Worm (Caenorhabditis elegans) whole organism, L1 larva: ENCODE measurements around the gene gst-26.

ENCODE experiments used
- C04F5.9 ChIP-seq: sonication (generic microtip); optimal IDR thresholded peaks from 2 replicates; lab custom pipeline; 2016; ENCODE audit warnings: missing genetic modification characterization, missing compliant biosample characterization
- C16A3.4 ChIP-seq: fragments of 150-350 bp; optimal IDR thresholded peaks from 2 replicates; lab custom pipeline; 2014; ENCODE audit warnings: missing biosample characterization, missing genetic modification characterization
- C34B4.2 ChIP-seq: sonication (generic microtip); optimal IDR thresholded peaks from 2 replicates; lab custom pipeline; 2017; ENCODE audit warnings: mild to moderate bottlenecking, missing genetic modification characterization, missing compliant biosample characterization
- F16B12.6 ChIP-seq: fragments of 150-350 bp; optimal IDR thresholded peaks from 2 replicates; lab custom pipeline; 2014; ENCODE audit warnings: missing biosample characterization, missing genetic modification characterization
- aha-1 ChIP-seq: fragments of 150-350 bp; optimal IDR thresholded peaks from 2 replicates; lab custom pipeline; 2014; ENCODE audit warnings: missing biosample characterization, missing genetic modification characterization
- alr-1 ChIP-seq: fragments of 200-800 bp; sonication (Bioruptor generic); optimal IDR thresholded peaks from 2 replicates; lab custom pipeline; 2018; ENCODE audit warnings: borderline replicate concordance, mild to moderate bottlenecking, missing genetic modification characterization, missing compliant biosample characterization
- blmp-1 ChIP-seq: fragments of 150-350 bp; optimal IDR thresholded peaks from 2 replicates; lab custom pipeline; 2014; ENCODE audit warnings: missing biosample characterization, missing genetic modification characterization
- ceh-63 ChIP-seq: fragments of 200-800 bp; sonication (Bioruptor generic); optimal IDR thresholded peaks from 2 replicates; lab custom pipeline; 2018; ENCODE audit warnings: mild to moderate bottlenecking, missing genetic modification characterization, missing compliant biosample characterization
- ceh-82 ChIP-seq, 3 experiments: fragments of 150-350 bp in 1 of 3; sonication (generic microtip) in 2 of 3; optimal IDR thresholded peaks; 2 replicates each; lab custom pipeline; 2014 to 2017; ENCODE audit warnings: missing biosample characterization in 3 of 3, missing genetic modification characterization in 3 of 3
- ceh-88 ChIP-seq: fragments of 200-800 bp; sonication (Bioruptor generic); IDR thresholded peaks from 2 replicates; pipeline ENCODE4 v1.3.6; 2022; ENCODE audit warnings: missing genetic modification characterization, missing compliant biosample characterization
- ceh-90 ChIP-seq: sonication (generic microtip); optimal IDR thresholded peaks from 2 replicates; lab custom pipeline; 2016; ENCODE audit warnings: missing genetic modification characterization, missing compliant biosample characterization
- ces-1 ChIP-seq: fragments of 150-350 bp; optimal IDR thresholded peaks from 2 replicates; lab custom pipeline; 2014; ENCODE audit warnings: missing biosample characterization, missing genetic modification reagents, missing genetic modification characterization
- efl-1 ChIP-seq, 4 experiments: fragments of 150-350 bp; optimal IDR thresholded peaks in 3 of 4; peaks in 1 of 4; 1 replicate in 1 of 4; 2 replicates in 3 of 4; lab custom pipeline; 2014; ENCODE audit warnings: missing biosample characterization in 2 of 4, missing genetic modification characterization in 2 of 4, missing genetic modification reagents in 2 of 4
- efl-3 ChIP-seq: fragments of 200-800 bp; sonication (Bioruptor generic); optimal IDR thresholded peaks from 2 replicates; lab custom pipeline; 2018; ENCODE audit warnings: mild to moderate bottlenecking, missing genetic modification characterization, missing compliant biosample characterization
- elt-2 ChIP-seq: sonication (generic microtip); optimal IDR thresholded peaks from 2 replicates; lab custom pipeline; 2016; ENCODE audit warnings: missing genetic modification characterization, mild to moderate bottlenecking, inconsistent platforms, missing compliant biosample characterization, missing genetic modification reagents
- elt-3 ChIP-seq, 6 experiments: fragments of 150-350 bp in 1 of 6; sonication (generic microtip); optimal IDR thresholded peaks; 2 replicates each; lab custom pipeline; 2017 to 2018; ENCODE audit warnings: missing biosample characterization in 6 of 6, missing genetic modification characterization in 6 of 6, inconsistent platforms in 1 of 6
- ets-5 ChIP-seq: fragments of 200-800 bp; sonication (Bioruptor generic); IDR thresholded peaks from 2 replicates; pipeline ENCODE4 v1.3.6; 2022; ENCODE audit warnings: missing genetic modification characterization, missing compliant biosample characterization
- fkh-10 ChIP-seq: sonication (generic microtip); optimal IDR thresholded peaks from 2 replicates; lab custom pipeline; 2017; ENCODE audit warnings: missing biosample characterization, missing genetic modification reagents, missing genetic modification characterization
- hlh-17 ChIP-seq: fragments of 200-800 bp; sonication (Bioruptor generic); optimal IDR thresholded peaks from 2 replicates; lab custom pipeline; 2018; ENCODE audit warnings: missing genetic modification characterization, mild to moderate bottlenecking, missing compliant biosample characterization, moderate library complexity, borderline replicate concordance
- hpl-2 ChIP-seq: fragments of 150-350 bp; optimal IDR thresholded peaks from 2 replicates; lab custom pipeline; 2014; ENCODE audit warnings: missing biosample characterization, missing genetic modification reagents, missing genetic modification characterization
- isw-1 ChIP-seq: fragments of 200-800 bp; sonication (Bioruptor generic); IDR thresholded peaks from 2 replicates; pipeline ENCODE4 v1.3.6; 2022; ENCODE audit warnings: missing genetic modification characterization, missing compliant biosample characterization
- jun-1 ChIP-seq: fragments of 150-350 bp; optimal IDR thresholded peaks from 2 replicates; lab custom pipeline; 2014; ENCODE audit warnings: missing biosample characterization, missing genetic modification reagents, missing genetic modification characterization
- lin-15B ChIP-seq: fragments of 150-350 bp; sonication (generic microtip); optimal IDR thresholded peaks from 3 replicates; lab custom pipeline; 2014; ENCODE audit warnings: missing biosample characterization, missing genetic modification characterization
- lin-35 ChIP-seq, 2 experiments: fragments of 150-350 bp; optimal IDR thresholded peaks; 2 replicates each; lab custom pipeline; 2014; ENCODE audit warnings: missing biosample characterization in 2 of 2, missing genetic modification characterization in 2 of 2, missing genetic modification reagents in 2 of 2
- lir-3 ChIP-seq: sonication (generic microtip); optimal IDR thresholded peaks from 2 replicates; lab custom pipeline; 2016; ENCODE audit warnings: mild to moderate bottlenecking, missing genetic modification characterization, moderate library complexity, missing compliant biosample characterization; ENCODE audit not compliant: poor library complexity
- lsy-2 ChIP-seq, 2 experiments: fragments of 150-350 bp; optimal IDR thresholded peaks; 2 replicates each; lab custom pipeline; 2014; ENCODE audit warnings: missing biosample characterization in 2 of 2, missing genetic modification characterization in 2 of 2
- mab-9 ChIP-seq: fragments of 200-800 bp; sonication (Bioruptor generic); IDR thresholded peaks from 2 replicates; pipeline ENCODE4 v1.3.6; 2022; ENCODE audit warnings: missing genetic modification reagents, missing genetic modification characterization, missing compliant biosample characterization
- mdl-1 ChIP-seq, 2 experiments: fragments of 150-350 bp; optimal IDR thresholded peaks; 2 replicates each; lab custom pipeline; 2014 to 2017; ENCODE audit warnings: missing biosample characterization in 2 of 2, missing genetic modification characterization in 2 of 2, inconsistent platforms in 1 of 2
- mef-2 ChIP-seq: fragments of 150-350 bp; optimal IDR thresholded peaks from 2 replicates; lab custom pipeline; 2014; ENCODE audit warnings: missing biosample characterization, missing genetic modification characterization
- mep-1 ChIP-seq: fragments of 150-350 bp; optimal IDR thresholded peaks from 2 replicates; lab custom pipeline; 2014; ENCODE audit warnings: missing biosample characterization, missing genetic modification characterization
- nhr-11 ChIP-seq: fragments of 150-350 bp; optimal IDR thresholded peaks from 2 replicates; lab custom pipeline; 2014; ENCODE audit warnings: missing biosample characterization, missing genetic modification characterization
- nhr-19 ChIP-seq: fragments of 200-800 bp; sonication (Bioruptor generic); conservative IDR thresholded peaks from 2 replicates; pipeline ENCODE4 v1.3.6; 2022; ENCODE audit warnings: missing genetic modification characterization, missing compliant biosample characterization
- nhr-20 ChIP-seq: sonication (generic microtip); optimal IDR thresholded peaks from 2 replicates; lab custom pipeline; 2016; ENCODE audit warnings: mild to moderate bottlenecking, missing genetic modification characterization, missing compliant biosample characterization
- nhr-47 ChIP-seq: sonication (generic microtip); optimal IDR thresholded peaks from 2 replicates; lab custom pipeline; 2016; ENCODE audit warnings: mild to moderate bottlenecking, missing genetic modification characterization, moderate library complexity, missing compliant biosample characterization
- nhr-71 ChIP-seq: sonication (generic microtip); optimal IDR thresholded peaks from 2 replicates; lab custom pipeline; 2016; ENCODE audit warnings: mild to moderate bottlenecking, missing genetic modification characterization, moderate library complexity, missing compliant biosample characterization
- nhr-77 ChIP-seq: fragments of 150-350 bp; optimal IDR thresholded peaks from 2 replicates; lab custom pipeline; 2014; ENCODE audit warnings: missing biosample characterization, missing genetic modification characterization
- nhr-90 ChIP-seq: sonication (generic microtip); optimal IDR thresholded peaks from 2 replicates; lab custom pipeline; 2016; ENCODE audit warnings: mild to moderate bottlenecking, missing genetic modification characterization, missing compliant biosample characterization; ENCODE audit not compliant: poor library complexity
- pax-3 ChIP-seq: fragments of 200-800 bp; sonication (Bioruptor generic); optimal IDR thresholded peaks from 2 replicates; lab custom pipeline; 2018; ENCODE audit warnings: mild to moderate bottlenecking, missing genetic modification characterization, moderate library complexity, missing compliant biosample characterization
- rnt-1 ChIP-seq: sonication (generic microtip); optimal IDR thresholded peaks from 2 replicates; lab custom pipeline; 2016; ENCODE audit warnings: mild to moderate bottlenecking, missing genetic modification characterization, moderate library complexity, missing compliant biosample characterization
- snpc-4 ChIP-seq: fragments of 150-350 bp; optimal IDR thresholded peaks from 2 replicates; lab custom pipeline; 2014; ENCODE audit warnings: missing biosample characterization, missing genetic modification characterization
- sox-4 ChIP-seq: sonication (generic microtip); optimal IDR thresholded peaks from 2 replicates; lab custom pipeline; 2016; ENCODE audit warnings: missing genetic modification characterization, missing compliant biosample characterization
- sptf-1 ChIP-seq: fragments of 150-350 bp; optimal IDR thresholded peaks from 2 replicates; lab custom pipeline; 2014; ENCODE audit warnings: missing biosample characterization, missing genetic modification characterization
- sup-37 ChIP-seq: fragments of 200-800 bp; sonication (Bioruptor generic); optimal IDR thresholded peaks from 2 replicates; lab custom pipeline; 2018; ENCODE audit warnings: mild to moderate bottlenecking, missing genetic modification characterization, missing compliant biosample characterization
- swsn-7 ChIP-seq: sonication (generic microtip); optimal IDR thresholded peaks from 2 replicates; lab custom pipeline; 2016; ENCODE audit warnings: missing genetic modification characterization, missing compliant biosample characterization
- tlp-1 ChIP-seq: fragments of 150-350 bp; optimal IDR thresholded peaks from 2 replicates; lab custom pipeline; 2014; ENCODE audit warnings: missing biosample characterization, missing genetic modification characterization
- unc-62 ChIP-seq: fragments of 150-350 bp; optimal IDR thresholded peaks from 2 replicates; lab custom pipeline; 2014; ENCODE audit warnings: missing biosample characterization, missing genetic modification reagents, missing genetic modification characterization
- unc-86 ChIP-seq: sonication (generic microtip); optimal IDR thresholded peaks from 2 replicates; lab custom pipeline; 2016; ENCODE audit warnings: missing genetic modification characterization, missing compliant biosample characterization
- unc-98 ChIP-seq: fragments of 200-800 bp; sonication (Bioruptor generic); IDR thresholded peaks from 2 replicates; pipeline ENCODE4 v1.3.6; 2022; ENCODE audit warnings: missing genetic modification characterization, missing compliant biosample characterization
- vab-15 ChIP-seq: sonication (generic microtip); optimal IDR thresholded peaks from 2 replicates; lab custom pipeline; 2017; ENCODE audit warnings: missing genotype, mild to moderate bottlenecking, missing genetic modification characterization, missing compliant biosample characterization
- xbp-1 ChIP-seq: sonication (generic microtip); optimal IDR thresholded peaks from 2 replicates; lab custom pipeline; 2016; ENCODE audit warnings: missing genetic modification characterization, missing compliant biosample characterization
- zag-1 ChIP-seq: fragments of 150-350 bp; optimal IDR thresholded peaks from 2 replicates; lab custom pipeline; 2014; ENCODE audit warnings: missing biosample characterization, missing genetic modification characterization
- zip-4 ChIP-seq: fragments of 200-800 bp; sonication (Bioruptor generic); optimal IDR thresholded peaks from 2 replicates; lab custom pipeline; 2018; ENCODE audit warnings: mild to moderate bottlenecking, missing genetic modification characterization, moderate library complexity, missing compliant biosample characterization
- ztf-4 ChIP-seq: fragments of 150-350 bp; optimal IDR thresholded peaks from 2 replicates; lab custom pipeline; 2014; ENCODE audit warnings: missing biosample characterization, missing genetic modification characterization

Gene gst-26

DNA sequence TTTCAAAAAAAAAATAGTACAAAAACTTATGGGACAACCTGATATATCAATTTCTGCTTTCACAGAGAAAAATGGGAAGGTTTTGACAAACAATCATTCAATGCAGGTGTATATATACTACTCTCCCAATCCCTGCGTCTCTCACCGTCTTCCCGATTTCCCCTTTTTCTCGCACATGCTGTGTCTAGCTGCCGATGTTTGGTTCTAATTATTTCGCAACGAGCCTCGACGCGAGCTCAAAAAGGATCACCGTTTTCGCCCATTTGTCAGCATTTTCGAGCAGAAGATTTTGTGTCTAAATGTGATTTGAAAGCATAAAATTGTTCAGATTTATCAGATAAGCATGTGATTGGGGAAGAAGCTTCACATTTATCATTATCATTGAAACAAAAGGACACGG, 8.8 kb upstream of the gst-26 start:
- TF ChIP-seq hlh-17 (GFP tag; lab: Kevin White, UChicago), result no peak
- no peak for TF ChIP-seq mef-2 (tag; lab: Kevin White, UChicago)
- no peak for TF ChIP-seq nhr-11
- peak; percentile 34 for TF ChIP-seq zip-4
- no peak for TF ChIP-seq nhr-90
- TF ChIP-seq nhr-77, result peak; percentile 27
- TF ChIP-seq nhr-71 (tag; lab: Kevin White, UChicago), result peak; percentile 65
- TF ChIP-seq swsn-7, result peak; percentile 38
- no peak for TF ChIP-seq hpl-2
- TF ChIP-seq efl-1 (optimal IDR thresholded peaks at IDR 0.05; lab: Kevin White, UChicago), result peak; percentile 34 to 54
- TF ChIP-seq efl-1 (GFP tag; optimal IDR thresholded peaks at IDR 0.05 in 1 of 2; lab: Kevin White, UChicago), result peak; percentile 30 to 92
- TF ChIP-seq efl-3 (GFP tag; lab: Kevin White, UChicago), result no peak
- no peak for TF ChIP-seq elt-3 (tag; optimal IDR thresholded peaks at IDR 0.05; lab: Kevin White, UChicago)
- TF ChIP-seq unc-86 (tag; lab: Kevin White, UChicago), result no peak
- no peak for TF ChIP-seq ces-1 (GFP tag; lab: Kevin White, UChicago)
- TF ChIP-seq mdl-1 (tag; optimal IDR thresholded peaks at IDR 0.05; lab: Kevin White, UChicago), result peak in 1 of 2 experiments; percentile 35
- no peak for TF ChIP-seq xbp-1
- TF ChIP-seq ceh-88, result no peak
- no peak for TF ChIP-seq F16B12.6
- peak; percentile 23 for TF ChIP-seq jun-1 (tag; lab: Kevin White, UChicago)
- TF ChIP-seq ceh-63 (GFP tag; lab: Kevin White, UChicago), result no peak
- TF ChIP-seq aha-1 (tag; lab: Kevin White, UChicago), result no peak
- TF ChIP-seq ztf-4 (tag; lab: Kevin White, UChicago), result no peak
- no peak for TF ChIP-seq lin-15B
- TF ChIP-seq C16A3.4 (tag; lab: Kevin White, UChicago), result no peak
- TF ChIP-seq ets-5 (GFP tag; lab: Robert Waterston, UW), result no peak
- TF ChIP-seq zag-1 (tag; lab: Kevin White, UChicago), result no peak
- TF ChIP-seq pax-3, result no peak
- TF ChIP-seq C04F5.9, result no peak
- no peak for TF ChIP-seq isw-1
- TF ChIP-seq ceh-90 (tag; lab: Kevin White, UChicago), result no peak
- no peak for TF ChIP-seq C34B4.2 (tag; lab: Kevin White, UChicago)
- TF ChIP-seq sptf-1 (tag; lab: Kevin White, UChicago), result no peak
- no peak for TF ChIP-seq unc-62 (GFP tag; lab: Kevin White, UChicago)
- peak; percentile 11 for TF ChIP-seq snpc-4 (tag; lab: Kevin White, UChicago)
- TF ChIP-seq unc-98 (GFP tag; lab: Robert Waterston, UW), result no peak
- TF ChIP-seq alr-1 (tag; lab: Kevin White, UChicago), result no peak
- no peak for TF ChIP-seq lir-3 (tag; lab: Kevin White, UChicago)
- TF ChIP-seq sox-4 (tag; lab: Kevin White, UChicago), result no peak
- peak; percentile 8 for TF ChIP-seq rnt-1 (tag; lab: Kevin White, UChicago)
- TF ChIP-seq lsy-2 (tag; optimal IDR thresholded peaks at IDR 0.05; lab: Kevin White, UChicago), result peak in 1 of 2 experiments; percentile 44
- no peak for TF ChIP-seq sup-37 (GFP tag; lab: Kevin White, UChicago)
- no peak for TF ChIP-seq mab-9 (GFP tag; lab: Robert Waterston, UW)
- peak; percentile 27 for TF ChIP-seq blmp-1
- TF ChIP-seq nhr-47, result peak; percentile 30
- TF ChIP-seq nhr-19 (GFP tag; lab: Robert Waterston, UW), result no peak
- TF ChIP-seq mep-1 (tag; lab: Kevin White, UChicago), result no peak
- no peak for TF ChIP-seq vab-15 (tag; lab: Kevin White, UChicago)
- TF ChIP-seq fkh-10 (GFP tag; lab: Kevin White, UChicago), result no peak
- TF ChIP-seq lin-35 (GFP tag; optimal IDR thresholded peaks at IDR 0.05; lab: Kevin White, UChicago), result peak; percentile 1 to 41
- TF ChIP-seq tlp-1, result no peak
- no peak for TF ChIP-seq elt-2 (tag; lab: Kevin White, UChicago)
- TF ChIP-seq ceh-82 (tag; optimal IDR thresholded peaks at IDR 0.05; lab: Kevin White, UChicago), result peak; percentile 3 to 38 (median 17)
- no peak for TF ChIP-seq nhr-20 (tag; lab: Kevin White, UChicago)
